Fruit fly (Drosophila melanogaster) whole organism, embryonic: ENCODE data around the gene CG7945.

Experiments used
- CG10321 ChIP-seq: fragments of 200-800 bp; sonication (Bioruptor generic); IDR thresholded peaks from 2 replicates; pipeline ENCODE4 v1.3.6; 2022; ENCODE audit warnings: missing biosample characterization, missing genetic modification characterization
- CG11695 ChIP-seq: fragments of 200-800 bp; sonication (Bioruptor generic); IDR thresholded peaks from 3 replicates; pipeline ENCODE4 v1.3.6; 2022; ENCODE audit warnings: missing biosample characterization, missing genetic modification characterization
- CG12071 ChIP-seq: fragments of 200-800 bp; sonication (Bioruptor generic); optimal IDR thresholded peaks from 3 replicates; lab custom pipeline; 2018; ENCODE audit warnings: missing biosample characterization, mild to moderate bottlenecking, missing genetic modification characterization
- CG1233 ChIP-seq: fragments of 200-800 bp; sonication (Bioruptor generic); optimal IDR thresholded peaks from 4 replicates; lab custom pipeline; 2018; ENCODE audit warnings: missing biosample characterization, mild to moderate bottlenecking, missing genetic modification characterization
- CG12769 ChIP-seq: fragments of 200-800 bp; sonication (Bioruptor generic); optimal IDR thresholded peaks from 2 replicates; lab custom pipeline; 2019; ENCODE audit warnings: missing biosample characterization, mild to moderate bottlenecking, missing genetic modification characterization, moderate library complexity
- CG13287 ChIP-seq: fragments of 200-800 bp; sonication (Bioruptor generic); IDR thresholded peaks from 2 replicates; pipeline ENCODE4 v1.3.6; 2022; ENCODE audit warnings: missing biosample characterization, missing genetic modification characterization; ENCODE audit not compliant: partially characterized antibody
- CG15514 ChIP-seq: fragments of 200-800 bp; sonication (Bioruptor generic); optimal IDR thresholded peaks from 3 replicates; lab custom pipeline; 2017; ENCODE audit warnings: missing biosample characterization, missing genetic modification characterization, mild to moderate bottlenecking, moderate library complexity, missing genetic modification reagents
- CG17359 ChIP-seq: fragments of 200-800 bp; sonication (Bioruptor generic); optimal IDR thresholded peaks from 3 replicates; lab custom pipeline; 2018; ENCODE audit warnings: missing biosample characterization, mild to moderate bottlenecking, missing genetic modification characterization, moderate library complexity
- CG17385 ChIP-seq: fragments of 200-800 bp; sonication (Bioruptor generic); optimal IDR thresholded peaks from 3 replicates; lab custom pipeline; 2018; ENCODE audit warnings: missing biosample characterization, mild to moderate bottlenecking, missing genetic modification characterization
- CG1792 ChIP-seq: fragments of 200-800 bp; sonication (Bioruptor generic); optimal IDR thresholded peaks from 2 replicates; lab custom pipeline; 2016; ENCODE audit warnings: missing biosample characterization, missing genetic modification characterization
- CG18011 ChIP-seq: fragments of 200-800 bp; sonication (Bioruptor generic); optimal IDR thresholded peaks from 2 replicates; lab custom pipeline; 2017; ENCODE audit warnings: missing biosample characterization, missing genetic modification characterization, mild to moderate bottlenecking, moderate library complexity, missing genotype
- CG2199 ChIP-seq: fragments of 200-800 bp; sonication (Bioruptor generic); IDR thresholded peaks from 3 replicates; pipeline ENCODE4 v1.3.6; 2022; ENCODE audit warnings: missing biosample characterization, missing genetic modification characterization
- CG32532 ChIP-seq: fragments of 200-800 bp; sonication (Bioruptor generic); IDR thresholded peaks from 2 replicates; pipeline ENCODE4 v1.3.6; 2022; ENCODE audit warnings: missing biosample characterization, missing genetic modification characterization
- CG32767 ChIP-seq: fragments of 200-800 bp; sonication (Bioruptor generic); IDR thresholded peaks from 2 replicates; pipeline ENCODE4 v1.3.6; 2022; ENCODE audit warnings: missing biosample characterization, missing genetic modification characterization
- CG34224 ChIP-seq: fragments of 200-800 bp; sonication (Bioruptor generic); IDR thresholded peaks from 3 replicates; pipeline ENCODE4 v1.3.6; 2022; ENCODE audit warnings: missing biosample characterization, missing genetic modification characterization; ENCODE audit not compliant: partially characterized antibody
- CG34376 ChIP-seq: fragments of 200-800 bp; sonication (Bioruptor generic); optimal IDR thresholded peaks from 2 replicates; lab custom pipeline; 2018; ENCODE audit warnings: missing biosample characterization, mild to moderate bottlenecking, missing genetic modification characterization
- CG4854 ChIP-seq: fragments of 200-800 bp; sonication (Bioruptor generic); optimal IDR thresholded peaks from 2 replicates; lab custom pipeline; 2016; ENCODE audit warnings: missing biosample characterization, missing genetic modification characterization, inconsistent platforms
- CG6272 ChIP-seq: fragments of 200-800 bp; sonication (Bioruptor generic); IDR thresholded peaks from 2 replicates; pipeline ENCODE4 v1.3.6; 2022; ENCODE audit warnings: missing biosample characterization, missing genetic modification characterization
- CG7556 ChIP-seq: fragments of 200-800 bp; sonication (Bioruptor generic); optimal IDR thresholded peaks from 2 replicates; lab custom pipeline; 2017; ENCODE audit warnings: missing biosample characterization, mild to moderate bottlenecking, missing genetic modification characterization
- CG7987 ChIP-seq: fragments of 200-800 bp; sonication (Bioruptor generic); optimal IDR thresholded peaks from 2 replicates; lab custom pipeline; 2018; ENCODE audit warnings: missing biosample characterization, mild to moderate bottlenecking, missing genetic modification characterization, moderate library complexity
- CG8944 ChIP-seq: fragments of 200-800 bp; sonication (Bioruptor generic); optimal IDR thresholded peaks from 3 replicates; lab custom pipeline; 2016; ENCODE audit warnings: missing biosample characterization, missing genetic modification characterization
- D19B ChIP-seq: fragments of 200-800 bp; sonication (Bioruptor generic); optimal IDR thresholded peaks from 2 replicates; lab custom pipeline; 2017; ENCODE audit warnings: missing biosample characterization, mild to moderate bottlenecking, missing genetic modification characterization
- Dip2 ChIP-seq: fragments of 200-800 bp; sonication (Bioruptor generic); IDR thresholded peaks from 2 replicates; pipeline ENCODE4 v1.3.6; 2022; ENCODE audit warnings: missing biosample characterization, missing genetic modification characterization
- Dp ChIP-seq: fragments of 200-800 bp; sonication (Bioruptor generic); optimal IDR thresholded peaks from 2 replicates; lab custom pipeline; 2018; ENCODE audit warnings: missing biosample characterization, mild to moderate bottlenecking, missing genetic modification characterization, moderate library complexity
- Fer1 ChIP-seq: fragments of 200-800 bp; sonication (Bioruptor generic); optimal IDR thresholded peaks from 2 replicates; lab custom pipeline; 2017; ENCODE audit warnings: missing biosample characterization, mild to moderate bottlenecking, missing genetic modification characterization
- HLH4C ChIP-seq: fragments of 200-800 bp; sonication (Bioruptor generic); IDR thresholded peaks from 3 replicates; pipeline ENCODE4 v1.3.6; 2022; ENCODE audit warnings: missing biosample characterization, missing genetic modification characterization; ENCODE audit not compliant: partially characterized antibody
- HmgZ ChIP-seq: fragments of 200-800 bp; sonication (Bioruptor generic); optimal IDR thresholded peaks from 2 replicates; lab custom pipeline; 2018; ENCODE audit warnings: missing biosample characterization, mild to moderate bottlenecking, missing genetic modification characterization
- MTF-1 ChIP-seq: fragments of 200-800 bp; sonication (Bioruptor generic); optimal IDR thresholded peaks from 2 replicates; lab custom pipeline; 2018; ENCODE audit warnings: missing biosample characterization, mild to moderate bottlenecking, missing genetic modification characterization, borderline replicate concordance
- Max ChIP-seq: fragments of 200-800 bp; sonication (Bioruptor generic); optimal IDR thresholded peaks from 2 replicates; lab custom pipeline; 2016; ENCODE audit warnings: missing biosample characterization, mild to moderate bottlenecking, missing genetic modification characterization
- Med ChIP-seq: fragments of 200-800 bp; sonication (Bioruptor generic); peaks from one replicate; lab custom pipeline; 2016; ENCODE audit warnings: missing biosample characterization, missing genetic modification characterization, mild to moderate bottlenecking, inconsistent platforms, moderate library complexity
- Nf-YA ChIP-seq: fragments of 200-800 bp; sonication (Bioruptor generic); IDR thresholded peaks from 2 replicates; pipeline ENCODE4 v1.3.6; 2022; ENCODE audit warnings: missing biosample characterization, missing genetic modification characterization
- NfI ChIP-seq: fragments of 200-800 bp; sonication (Bioruptor generic); optimal IDR thresholded peaks from 3 replicates; lab custom pipeline; 2018; ENCODE audit warnings: missing biosample characterization, mild to moderate bottlenecking, missing genetic modification characterization, moderate library complexity
- Side ChIP-seq: fragments of 200-800 bp; sonication (Bioruptor generic); optimal IDR thresholded peaks from 2 replicates; lab custom pipeline; 2016; ENCODE audit warnings: missing biosample characterization, missing genetic modification characterization
- Usf ChIP-seq: fragments of 200-800 bp; sonication (Bioruptor generic); optimal IDR thresholded peaks from 2 replicates; lab custom pipeline; 2017; ENCODE audit warnings: missing genotype, missing biosample characterization, missing genetic modification characterization
- Vsx1 ChIP-seq: fragments of 200-800 bp; sonication (Bioruptor generic); optimal IDR thresholded peaks from 2 replicates; lab custom pipeline; 2017; ENCODE audit warnings: missing biosample characterization, mild to moderate bottlenecking, missing genetic modification characterization, missing genetic modification reagents
- Xrp1 ChIP-seq: fragments of 200-800 bp; sonication (Bioruptor generic); IDR thresholded peaks from 2 replicates; pipeline ENCODE4 v1.3.6; 2022; ENCODE audit warnings: missing biosample characterization, missing genetic modification characterization
- abd-A ChIP-seq: fragments of 200-800 bp; sonication (Bioruptor generic); optimal IDR thresholded peaks from 3 replicates; lab custom pipeline; 2019; ENCODE audit warnings: missing biosample characterization, mild to moderate bottlenecking, missing genetic modification characterization, moderate library complexity
- bsh ChIP-seq, 2 experiments: fragments of 200-800 bp; sonication (Bioruptor generic); optimal IDR thresholded peaks; 2 replicates each; lab custom pipeline; 2017 to 2018; ENCODE audit warnings: mild to moderate bottlenecking in 2 of 2, missing biosample characterization in 2 of 2, missing genetic modification characterization in 2 of 2, moderate library complexity in 1 of 2
- ci ChIP-seq: fragments of 200-800 bp; sonication (Bioruptor generic); IDR thresholded peaks from 3 replicates; pipeline ENCODE4 v1.3.6; 2022; ENCODE audit warnings: missing biosample characterization, missing genetic modification characterization
- danr ChIP-seq: fragments of 200-800 bp; sonication (Bioruptor generic); IDR thresholded peaks from 2 replicates; pipeline ENCODE4 v1.3.6; 2022; ENCODE audit warnings: missing biosample characterization, missing genetic modification characterization
- grn ChIP-seq: fragments of 200-800 bp; sonication (Bioruptor generic); optimal IDR thresholded peaks from 3 replicates; lab custom pipeline; 2017; ENCODE audit warnings: missing biosample characterization, missing genetic modification characterization
- nom ChIP-seq: fragments of 200-800 bp; sonication (Bioruptor generic); optimal IDR thresholded peaks from 2 replicates; lab custom pipeline; 2017; ENCODE audit warnings: missing biosample characterization, missing genetic modification characterization, mild to moderate bottlenecking, moderate library complexity, missing genetic modification reagents
- otp ChIP-seq: fragments of 200-800 bp; sonication (Bioruptor generic); IDR thresholded peaks from 3 replicates; pipeline ENCODE4, ENCODE4 v1.3.6; 2022; ENCODE audit warnings: missing biosample characterization, missing genetic modification characterization
- scrt ChIP-seq: fragments of 200-800 bp; sonication (Bioruptor generic); optimal IDR thresholded peaks from 2 replicates; lab custom pipeline; 2018; ENCODE audit warnings: missing biosample characterization, mild to moderate bottlenecking, missing genetic modification characterization, moderate library complexity
- sd ChIP-seq: fragments of 200-800 bp; sonication (Bioruptor generic); optimal IDR thresholded peaks from 3 replicates; lab custom pipeline; 2018; ENCODE audit warnings: missing biosample characterization, mild to moderate bottlenecking, missing genetic modification characterization, moderate library complexity
- sens ChIP-seq: fragments of 200-800 bp; sonication (Bioruptor generic); peaks from one replicate; lab custom pipeline; 2016; ENCODE audit warnings: missing biosample characterization, missing genetic modification characterization
- so ChIP-seq: fragments of 200-800 bp; sonication (Bioruptor generic); IDR thresholded peaks from 3 replicates; pipeline ENCODE4 v1.3.6; 2022; ENCODE audit warnings: missing biosample characterization, missing genetic modification characterization
- sug ChIP-seq: fragments of 200-800 bp; optimal IDR thresholded peaks from 2 replicates; lab custom pipeline; 2019; ENCODE audit warnings: missing biosample characterization, mild to moderate bottlenecking, missing genetic modification characterization, moderate library complexity
- wek ChIP-seq: fragments of 200-800 bp; sonication (Bioruptor generic); optimal IDR thresholded peaks from 3 replicates; lab custom pipeline; 2018; ENCODE audit warnings: missing biosample characterization, mild to moderate bottlenecking, missing genetic modification characterization, moderate library complexity
- yki ChIP-seq: fragments of >200 bp; optimal IDR thresholded peaks from 3 replicates; lab custom pipeline; 2018

Gene CG7945

dm6 chr3L:15514405-15514804 lies 9.5 kb downstream of the CG7945 start (continued):
- peak; percentile 68 for TF ChIP-seq CG13287 (GFP tag; lab: Robert Waterston, UW)
- peak; percentile 55; the same call in 2 of the 3 replicates for TF ChIP-seq CG34224 (GFP tag; lab: Robert Waterston, UW)
- TF ChIP-seq Dp (GFP tag; lab: Kevin White, UChicago): peak; percentile 5
- peak; percentile 12 for TF ChIP-seq Fer1 (GFP tag; lab: Kevin White, UChicago)
- TF ChIP-seq CG18011 (GFP tag; lab: Kevin White, UChicago): no peak
- TF ChIP-seq sd (tag; lab: Kevin White, UChicago): peak; percentile 90
- TF ChIP-seq grn (GFP tag; lab: Kevin White, UChicago): peak; percentile 22
- no peak for TF ChIP-seq CG1792 (GFP tag; lab: Kevin White, UChicago)
- TF ChIP-seq CG17385 (GFP tag; lab: Kevin White, UChicago): no peak
- peak; percentile 66 for TF ChIP-seq sug
- TF ChIP-seq D19B (GFP tag; lab: Kevin White, UChicago): no peak
- no peak for TF ChIP-seq Nf-YA
- peak; percentile 12 for TF ChIP-seq CG15514 (GFP tag; lab: Kevin White, UChicago)
- 0 out of 2 replicates have a peak, but pooled peaks have one; percentile 10 for TF ChIP-seq Xrp1 (GFP tag; lab: Robert Waterston, UW)
- peak; percentile 60; the same call in 1 of the 2 replicates for TF ChIP-seq CG32532 (GFP tag; lab: Robert Waterston, UW)
- peak; percentile 88 for TF ChIP-seq Vsx1 (GFP tag; lab: Kevin White, UChicago)
- TF ChIP-seq NfI: no peak
- TF ChIP-seq CG10321: 0 out of 2 replicates have a peak, but pooled peaks have one; percentile 45
- peak; percentile 11 for TF ChIP-seq Side (GFP tag; lab: Kevin White, UChicago)
- TF ChIP-seq otp (GFP tag; lab: Robert Waterston, UW): peak; percentile 38; the same call in 1 of the 3 replicates
- TF ChIP-seq ci (GFP tag; lab: Robert Waterston, UW): peak; percentile 27; the same call in 1 of the 3 replicates
- no peak for TF ChIP-seq danr
- peak; percentile 21 for TF ChIP-seq scrt (GFP tag; lab: Kevin White, UChicago)
- peak; percentile 23 for TF ChIP-seq CG12071 (GFP tag; lab: Kevin White, UChicago)
- TF ChIP-seq CG8944 (GFP tag; lab: Kevin White, UChicago): no peak
- TF ChIP-seq nom (GFP tag; lab: Kevin White, UChicago): peak; percentile 22
- TF ChIP-seq HmgZ (tag; lab: Kevin White, UChicago): peak; percentile 9
- TF ChIP-seq wek (GFP tag; lab: Kevin White, UChicago): peak; percentile 50
- no peak for TF ChIP-seq Usf (GFP tag; lab: Kevin White, UChicago)
- peak in 1 of 2 experiments; percentile 34 for TF ChIP-seq bsh (GFP tag; optimal IDR thresholded peaks at IDR 0.05; lab: Kevin White, UChicago)
- no peak for TF ChIP-seq CG32767
- peak; percentile 58 for TF ChIP-seq CG7987 (GFP tag; lab: Kevin White, UChicago)
- peak; percentile 48 for TF ChIP-seq CG34376 (GFP tag; lab: Kevin White, UChicago)
- TF ChIP-seq CG1233 (GFP tag; lab: Kevin White, UChicago): peak; percentile 3
- TF ChIP-seq CG2199: peak; percentile 40; the same call in 1 of the 3 replicates
- TF ChIP-seq HLH4C (GFP tag; lab: Robert Waterston, UW): 0 out of 3 replicates have a peak, but pooled peaks have one; percentile 7
- peak; percentile 30; the same call in 1 of the 3 replicates for TF ChIP-seq so (GFP tag; lab: Robert Waterston, UW)
- TF ChIP-seq abd-A (tag; lab: Kevin White, UChicago): peak; percentile 86
- TF ChIP-seq Dip2 (GFP tag; lab: Robert Waterston, UW): no peak
- TF ChIP-seq CG4854: no peak
- TF ChIP-seq CG6272 (GFP tag; lab: Robert Waterston, UW): no peak
- TF ChIP-seq CG11695 (GFP tag; lab: Robert Waterston, UW): peak; percentile 26; the same call in 1 of the 3 replicates
- TF ChIP-seq CG17359 (tag; lab: Kevin White, UChicago): no peak
- TF ChIP-seq yki: peak; percentile 48
- peak; percentile 35 for TF ChIP-seq Max
- peak; percentile 6 for TF ChIP-seq Med (GFP tag; lab: Kevin White, UChicago)
- TF ChIP-seq CG7556 (GFP tag; lab: Kevin White, UChicago): peak; percentile 13
- TF ChIP-seq CG12769 (tag; lab: Kevin White, UChicago): peak; percentile 66
- peak; percentile 13 for TF ChIP-seq MTF-1 (GFP tag; lab: Kevin White, UChicago)
- peak; percentile 61 for TF ChIP-seq sens (GFP tag; lab: Kevin White, UChicago)
